Worm (Caenorhabditis elegans): Measurements from ENCODE around the gene C40A11.6.

DNA sequence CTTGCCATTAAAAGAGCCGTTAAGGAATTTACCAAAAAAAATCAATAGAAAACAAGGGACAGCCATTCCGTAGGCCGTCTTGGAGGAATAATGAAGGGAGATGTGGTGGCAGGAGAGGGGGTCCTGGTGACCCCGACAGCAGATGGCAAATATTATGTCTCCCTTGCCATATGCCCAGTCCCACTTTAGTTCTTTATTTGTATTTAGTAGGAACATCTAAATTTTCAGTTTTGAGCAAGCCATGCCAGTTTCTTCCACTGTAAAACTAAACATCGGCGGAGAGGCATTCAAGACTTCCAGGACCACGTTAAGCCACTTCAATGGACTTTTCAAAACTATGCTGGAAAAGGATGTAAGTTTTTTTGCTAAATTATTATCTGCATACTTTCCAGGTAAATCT, 8.2 kb downstream of the C40A11.6 start, which contains the start of gene C40A11.4:
- TF ChIP-seq ceh-13 (GFP tag; optimal IDR thresholded peaks at IDR 0.05): no peak
- TF ChIP-seq F13C5.2 (tag; optimal IDR thresholded peaks at IDR 0.05): no peak
- no peak for TF ChIP-seq aly-1 (tag; optimal IDR thresholded peaks at IDR 0.05)
- TF ChIP-seq ama-1 (optimal IDR thresholded peaks at IDR 0.05): no peak
- no peak for TF ChIP-seq flt-1 (GFP tag; IDR thresholded peaks at IDR 0.05)
- no peak for TF ChIP-seq hmbx-1 (tag; optimal IDR thresholded peaks at IDR 0.05)
- no peak for TF ChIP-seq tbx-37 (GFP tag; conservative IDR thresholded peaks at IDR 0.05)
